Worm (Caenorhabditis elegans) whole organism, L4 larva: ENCODE data around the gene T15H9.5.

Experiments used
- D1046.2 ChIP-seq: fragments of 200-800 bp; sonication (Bioruptor generic); IDR thresholded peaks from 2 replicates; pipeline ENCODE4 v1.3.6; 2022; ENCODE audit warnings: missing genetic modification characterization, missing compliant biosample characterization
- F10B5.3 ChIP-seq: sonication (generic microtip); optimal IDR thresholded peaks from 2 replicates; lab custom pipeline; 2016; ENCODE audit warnings: mild to moderate bottlenecking, missing genetic modification characterization, missing compliant biosample characterization
- F37D6.2 ChIP-seq: sonication (generic microtip); optimal IDR thresholded peaks from 2 replicates; lab custom pipeline; 2016; ENCODE audit warnings: mild to moderate bottlenecking, missing genetic modification characterization, missing compliant biosample characterization
- F44E2.7 ChIP-seq: fragments of 200-800 bp; sonication (Bioruptor generic); IDR thresholded peaks from 2 replicates; pipeline ENCODE4 v2.1.2; 2022; ENCODE audit warnings: missing genetic modification characterization, missing compliant biosample characterization
- T20F7.1 ChIP-seq: fragments of 200-800 bp; sonication (Bioruptor generic); optimal IDR thresholded peaks from 2 replicates; lab custom pipeline; 2018; ENCODE audit warnings: mild to moderate bottlenecking, missing genetic modification characterization, missing compliant biosample characterization
- Y105C5A.15 ChIP-seq: fragments of 200-800 bp; sonication (Bioruptor generic); IDR thresholded peaks from 2 replicates; pipeline ENCODE4 v1.3.6; 2022; ENCODE audit warnings: missing genetic modification characterization, missing compliant biosample characterization
- Y75B8A.6 ChIP-seq: fragments of 200-800 bp; sonication (Bioruptor generic); IDR thresholded peaks from 2 replicates; pipeline ENCODE4 v1.3.6; 2022; ENCODE audit warnings: missing genetic modification reagents, missing genetic modification characterization, missing compliant biosample characterization
- aha-1 ChIP-seq: fragments of 150-350 bp; peaks from one replicate; lab custom pipeline; 2014; ENCODE audit warnings: missing biosample characterization, missing genetic modification characterization
- aly-2 ChIP-seq: sonication (generic microtip); optimal IDR thresholded peaks from 2 replicates; lab custom pipeline; 2018; ENCODE audit warnings: missing biosample characterization, missing genetic modification characterization
- ama-1 ChIP-seq: fragments of 150-350 bp; optimal IDR thresholded peaks from 2 replicates; lab custom pipeline; 2014; ENCODE audit warnings: inconsistent platforms, mixed read lengths
- arid-1 ChIP-seq: fragments of 200-800 bp; sonication (Bioruptor generic); conservative IDR thresholded peaks from 2 replicates; pipeline ENCODE4 v1.3.6; 2022; ENCODE audit warnings: missing genetic modification reagents, missing genetic modification characterization, missing compliant biosample characterization
- ceh-20 ChIP-seq: fragments of 200-800 bp; sonication (Bioruptor generic); IDR thresholded peaks from 2 replicates; pipeline ENCODE4 v1.3.6; 2022; ENCODE audit warnings: missing genetic modification reagents, missing genetic modification characterization, missing compliant biosample characterization
- ceh-28 ChIP-seq: fragments of 150-350 bp; optimal IDR thresholded peaks from 2 replicates; lab custom pipeline; 2014; ENCODE audit warnings: missing biosample characterization, missing genetic modification reagents, missing genetic modification characterization
- ces-1 ChIP-seq: fragments of 150-350 bp; sonication (generic microtip); optimal IDR thresholded peaks from 4 replicates; lab custom pipeline; 2014; ENCODE audit warnings: missing biosample characterization, missing genetic modification reagents, missing genetic modification characterization
- ctbp-1 ChIP-seq: fragments of 200-800 bp; sonication (Bioruptor generic); IDR thresholded peaks from 2 replicates; pipeline ENCODE4 v1.3.6; 2022; ENCODE audit warnings: missing genetic modification reagents, missing genetic modification characterization, missing compliant biosample characterization
- daf-12 ChIP-seq: fragments of 150-350 bp; optimal IDR thresholded peaks from 2 replicates; lab custom pipeline; 2014; ENCODE audit warnings: missing biosample characterization, missing genetic modification reagents, missing genetic modification characterization
- daf-16 ChIP-seq, 3 experiments: sonication (generic microtip); optimal IDR thresholded peaks; 2 replicates each; lab custom pipeline; 2016 to 2017; ENCODE audit warnings: missing genetic modification characterization in 3 of 3, missing genetic modification reagents in 3 of 3, mild to moderate bottlenecking in 2 of 3, missing compliant biosample characterization in 2 of 3, missing biosample characterization in 1 of 3, moderate library complexity in 1 of 3
- daf-8 ChIP-seq: fragments of 200-800 bp; sonication (Bioruptor generic); IDR thresholded peaks from 2 replicates; pipeline ENCODE4 v1.3.6; 2022; ENCODE audit warnings: missing genetic modification characterization, missing compliant biosample characterization
- dmd-8 ChIP-seq: fragments of 200-800 bp; sonication (Bioruptor generic); IDR thresholded peaks from 2 replicates; pipeline ENCODE4 v1.3.6; 2022; ENCODE audit warnings: missing genetic modification characterization, missing compliant biosample characterization
- dpl-1 ChIP-seq: fragments of 150-350 bp; optimal IDR thresholded peaks from 2 replicates; lab custom pipeline; 2014; ENCODE audit warnings: missing biosample characterization, missing genetic modification reagents, missing genetic modification characterization
- duxl-1 ChIP-seq: sonication (generic microtip); optimal IDR thresholded peaks from 2 replicates; lab custom pipeline; 2016; ENCODE audit warnings: mild to moderate bottlenecking, missing genetic modification characterization, moderate library complexity, missing compliant biosample characterization; ENCODE audit not compliant: poor library complexity
- dve-1 ChIP-seq: sonication (generic microtip); optimal IDR thresholded peaks from 2 replicates; lab custom pipeline; 2017; ENCODE audit warnings: antibody characterized with exemption, mild to moderate bottlenecking, missing genetic modification characterization, missing compliant biosample characterization; ENCODE audit not compliant: insufficient read depth
- egl-43 ChIP-seq: fragments of 200-800 bp; sonication (Bioruptor generic); IDR thresholded peaks from 2 replicates; pipeline ENCODE4 v1.3.6; 2022; ENCODE audit warnings: missing genetic modification reagents, missing genetic modification characterization, missing compliant biosample characterization
- fkh-10 ChIP-seq: fragments of 150-350 bp; optimal IDR thresholded peaks from 2 replicates; lab custom pipeline; 2014; ENCODE audit warnings: missing biosample characterization, missing genetic modification reagents, missing genetic modification characterization
- hlh-11 ChIP-seq: fragments of 200-800 bp; sonication (Bioruptor generic); optimal IDR thresholded peaks from 2 replicates; lab custom pipeline; 2018; ENCODE audit warnings: mild to moderate bottlenecking, missing genetic modification characterization, missing compliant biosample characterization
- hmg-1.1 ChIP-seq: fragments of 200-800 bp; sonication (Bioruptor generic); IDR thresholded peaks from 2 replicates; pipeline ENCODE4 v1.3.6; 2022; ENCODE audit warnings: missing genetic modification reagents, missing genetic modification characterization, missing compliant biosample characterization
- lin-1 ChIP-seq: fragments of 200-800 bp; sonication (Bioruptor generic); IDR thresholded peaks from 2 replicates; pipeline ENCODE4 v1.3.6; 2022; ENCODE audit warnings: missing genetic modification reagents, missing genetic modification characterization, missing compliant biosample characterization
- lin-13 ChIP-seq: fragments of 150-350 bp; optimal IDR thresholded peaks from 2 replicates; lab custom pipeline; 2014; ENCODE audit warnings: missing biosample characterization, missing genetic modification reagents, missing genetic modification characterization
- lin-15B ChIP-seq: fragments of 150-350 bp; sonication (generic microtip); optimal IDR thresholded peaks from 3 replicates; lab custom pipeline; 2014; ENCODE audit warnings: missing biosample characterization, missing genetic modification characterization
- lin-29 ChIP-seq: fragments of 200-800 bp; sonication (Bioruptor generic); IDR thresholded peaks from 2 replicates; pipeline ENCODE4 v1.3.6; 2022; ENCODE audit warnings: missing genetic modification reagents, missing genetic modification characterization, missing compliant biosample characterization
- lsy-2 ChIP-seq, 2 experiments: fragments of 150-350 bp in 1 of 2; sonication (generic microtip) in 1 of 2; optimal IDR thresholded peaks; 2 replicates each; lab custom pipeline; 2014 to 2017; ENCODE audit warnings: missing biosample characterization in 2 of 2, missing genetic modification characterization in 2 of 2
- madf-5 ChIP-seq, 2 experiments: fragments of 200-800 bp; sonication (Bioruptor generic); IDR thresholded peaks; 2 replicates each; pipeline ENCODE4 v1.3.6; 2022; ENCODE audit warnings: missing compliant biosample characterization in 2 of 2, missing genetic modification characterization in 2 of 2
- nhr-10 ChIP-seq: fragments of 150-350 bp; optimal IDR thresholded peaks from 2 replicates; lab custom pipeline; 2014; ENCODE audit warnings: missing biosample characterization, missing genetic modification characterization
- nhr-11 ChIP-seq: fragments of 150-350 bp; optimal IDR thresholded peaks from 2 replicates; lab custom pipeline; 2014; ENCODE audit warnings: missing biosample characterization, missing genetic modification characterization
- nhr-25 ChIP-seq: sonication (generic microtip); optimal IDR thresholded peaks from 2 replicates; lab custom pipeline; 2017; ENCODE audit warnings: missing genetic modification characterization, mild to moderate bottlenecking, missing compliant biosample characterization, antibody characterized with exemption, moderate library complexity, borderline replicate concordance; ENCODE audit not compliant: insufficient read depth
- nhr-6 ChIP-seq: fragments of 150-350 bp; optimal IDR thresholded peaks from 2 replicates; lab custom pipeline; 2014; ENCODE audit warnings: missing biosample characterization, missing genetic modification characterization
- pha-4 ChIP-seq, 2 experiments: fragments of 150-350 bp in 1 of 2; fragments of 200-800 bp in 1 of 2; sonication (Bioruptor generic) in 1 of 2; IDR thresholded peaks in 1 of 2; optimal IDR thresholded peaks in 1 of 2; 2 replicates each; pipeline versions ENCODE4 v1.3.6 to Lab custom; 2014 to 2022; ENCODE audit warnings: missing genetic modification characterization in 2 of 2, missing genetic modification reagents in 2 of 2, missing biosample characterization in 1 of 2, missing compliant biosample characterization in 1 of 2
- pqm-1 ChIP-seq: sonication (generic microtip); optimal IDR thresholded peaks from 2 replicates; lab custom pipeline; 2017; ENCODE audit warnings: missing biosample characterization, missing genetic modification characterization
- rbr-2 ChIP-seq: sonication (generic microtip); optimal IDR thresholded peaks from 2 replicates; lab custom pipeline; 2016; ENCODE audit warnings: missing genotype, missing genetic modification characterization, missing compliant biosample characterization
- saeg-2 ChIP-seq: fragments of 200-800 bp; sonication (Bioruptor generic); IDR thresholded peaks from 2 replicates; pipeline ENCODE4 v1.3.6; 2022; ENCODE audit warnings: missing genetic modification reagents, missing genetic modification characterization, missing compliant biosample characterization
- sdz-12 ChIP-seq: fragments of 200-800 bp; sonication (Bioruptor generic); optimal IDR thresholded peaks from 2 replicates; lab custom pipeline; 2018; ENCODE audit warnings: mild to moderate bottlenecking, missing genetic modification characterization, missing compliant biosample characterization
- set-16 ChIP-seq: fragments of 200-800 bp; sonication (Bioruptor generic); IDR thresholded peaks from 2 replicates; pipeline ENCODE4 v1.3.6; 2022; ENCODE audit warnings: missing genetic modification reagents, missing genetic modification characterization, missing compliant biosample characterization
- snpc-1.2 ChIP-seq: fragments of 200-800 bp; sonication (Bioruptor generic); IDR thresholded peaks from 2 replicates; pipeline ENCODE4 v1.3.6; 2022; ENCODE audit warnings: missing genetic modification reagents, missing genetic modification characterization, missing compliant biosample characterization
- snpc-4 ChIP-seq: fragments of 150-350 bp; optimal IDR thresholded peaks from 2 replicates; lab custom pipeline; 2014; ENCODE audit warnings: missing biosample characterization, missing genetic modification characterization
- spr-3 ChIP-seq: fragments of 200-800 bp; sonication (Bioruptor generic); optimal IDR thresholded peaks from 2 replicates; lab custom pipeline; 2018; ENCODE audit warnings: mild to moderate bottlenecking, missing genetic modification characterization, missing compliant biosample characterization
- unc-130 ChIP-seq: sonication (generic microtip); optimal IDR thresholded peaks from 2 replicates; lab custom pipeline; 2016; ENCODE audit warnings: missing genetic modification reagents, missing genetic modification characterization, missing compliant biosample characterization
- zfp-2 ChIP-seq: sonication (generic microtip); optimal IDR thresholded peaks from 2 replicates; lab custom pipeline; 2016; ENCODE audit warnings: mild to moderate bottlenecking, missing genetic modification characterization, missing compliant biosample characterization
- zfp-3 ChIP-seq: fragments of 200-800 bp; sonication (Bioruptor generic); conservative IDR thresholded peaks from 2 replicates; pipeline ENCODE4 v1.3.6; 2022; ENCODE audit warnings: missing genetic modification reagents, missing genetic modification characterization, missing compliant biosample characterization
- zip-2 ChIP-seq: fragments of 150-350 bp; optimal IDR thresholded peaks from 2 replicates; lab custom pipeline; 2014; ENCODE audit warnings: missing biosample characterization, missing genetic modification characterization
- ztf-11 ChIP-seq: fragments of 150-350 bp; optimal IDR thresholded peaks from 2 replicates; lab custom pipeline; 2014; ENCODE audit warnings: missing biosample characterization, missing genetic modification characterization

The T15H9.5 gene

DNA sequence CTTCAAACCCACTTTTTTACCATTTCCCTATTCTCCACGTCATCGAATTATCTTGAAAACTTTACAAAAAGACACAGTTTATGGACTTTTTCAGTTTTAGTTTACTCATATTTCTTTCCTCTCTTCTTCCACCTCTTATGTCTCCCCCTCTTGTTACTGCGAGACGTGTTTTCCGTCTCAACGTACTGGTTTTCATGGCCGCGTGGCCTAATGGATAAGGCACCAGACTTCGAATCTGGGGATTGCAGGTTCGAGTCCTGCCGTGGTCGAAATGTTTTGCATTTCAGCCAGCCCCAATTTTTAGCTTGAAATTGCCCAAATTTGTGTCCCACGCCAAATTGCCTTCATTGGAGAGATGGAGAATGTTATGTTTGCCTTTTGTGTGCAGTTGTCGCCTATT lies 45.2 kb downstream of the T15H9.5 start (continued):
- TF ChIP-seq dpl-1 (peak; percentile 20), zfp-2 (tag; lab: Kevin White, UChicago) (no peak), zip-2 (tag; lab: Kevin White, UChicago) (no peak), lin-13 (GFP tag; lab: Kevin White, UChicago) (peak; percentile 5), madf-5 (GFP tag; IDR thresholded peaks at IDR 0.05; lab: Robert Waterston, UW) (peak; percentile 91 to 93), snpc-1.2 (GFP tag; lab: Robert Waterston, UW) (peak; percentile 73), egl-43 (GFP tag; lab: Robert Waterston, UW) (peak; percentile 96), nhr-25 (tag; lab: Kevin White, UChicago) (no peak), saeg-2 (0 out of 2 replicates have a peak, but pooled peaks have one; percentile 46), T20F7.1 (GFP tag; lab: Kevin White, UChicago) (peak; percentile 78), pha-4 (GFP tag; IDR thresholded peaks at IDR 0.05; lab: Robert Waterston, UW) (peak; percentile 88; the same call in 1 of the 2 replicates), pha-4 (tag; optimal IDR thresholded peaks at IDR 0.05; lab: Kevin White, UChicago) (no peak), unc-130 (GFP tag; lab: Kevin White, UChicago) (peak; percentile 63), D1046.2 (peak; percentile 85), lsy-2 (tag; optimal IDR thresholded peaks at IDR 0.05; lab: Kevin White, UChicago) (peak in 1 of 2 experiments; percentile 29), rbr-2 (tag; lab: Kevin White, UChicago) (peak; percentile 50), set-16 (GFP tag; lab: Robert Waterston, UW) (peak; percentile 20; the same call in 1 of the 2 replicates), Y75B8A.6 (GFP tag; lab: Robert Waterston, UW) (peak; percentile 72; the same call in 1 of the 2 replicates), aha-1 (tag; lab: Kevin White, UChicago) (peak; percentile 98), nhr-11 (tag; lab: Kevin White, UChicago) (peak; percentile 71), nhr-10 (tag; lab: Kevin White, UChicago) (no peak), lin-29 (GFP tag; lab: Robert Waterston, UW) (0 out of 2 replicates have a peak, but pooled peaks have one; percentile 27), arid-1 (GFP tag; lab: Robert Waterston, UW) (peak; percentile 84), hmg-1.1 (GFP tag; lab: Robert Waterston, UW) (peak; percentile 82), dmd-8 (GFP tag; lab: Robert Waterston, UW) (peak; percentile 93), dve-1 (tag; lab: Kevin White, UChicago) (peak; percentile 41), spr-3 (GFP tag; lab: Kevin White, UChicago) (peak; percentile 71), ceh-20 (peak; percentile 76; the same call in 1 of the 2 replicates), daf-12 (tag; lab: Kevin White, UChicago) (no peak), ces-1 (GFP tag; lab: Kevin White, UChicago) (no peak), ceh-28 (tag; lab: Kevin White, UChicago) (no peak), daf-8 (GFP tag; lab: Robert Waterston, UW) (no peak), zfp-3 (GFP tag; lab: Robert Waterston, UW) (peak; percentile 49; the same call in 1 of the 2 replicates), hlh-11 (tag; lab: Kevin White, UChicago) (peak; percentile 72), duxl-1 (tag; lab: Kevin White, UChicago) (peak; percentile 59), F37D6.2 (tag; lab: Kevin White, UChicago) (no peak), pqm-1 (tag; lab: Kevin White, UChicago) (no peak), ctbp-1 (GFP tag; lab: Robert Waterston, UW) (peak; percentile 78), fkh-10 (no peak), ama-1 (lab: Kevin White, UChicago) (no peak), daf-16 (GFP tag; optimal IDR thresholded peaks at IDR 0.05; lab: Kevin White, UChicago) (peak in 1 of 2 experiments; percentile 79), daf-16 (tag; optimal IDR thresholded peaks at IDR 0.05; lab: Kevin White, UChicago) (peak; percentile 45), F44E2.7 (peak; percentile 85; the same call in 1 of the 2 replicates), Y105C5A.15 (GFP tag; lab: Robert Waterston, UW) (peak; percentile 79; the same call in 1 of the 2 replicates), sdz-12 (GFP tag; lab: Kevin White, UChicago) (peak; percentile 69), lin-1 (peak; percentile 83), lin-15B (tag; lab: Kevin White, UChicago) (no peak), snpc-4 (tag; lab: Kevin White, UChicago) (no peak), F10B5.3 (tag; lab: Kevin White, UChicago) (no peak), aly-2 (tag; lab: Kevin White, UChicago) (peak; percentile 39), nhr-6 (tag; lab: Kevin White, UChicago) (peak; percentile 14), ztf-11 (tag; lab: Kevin White, UChicago) (no peak)
